Fruit fly (Drosophila melanogaster) whole organism, embryonic: ENCODE data around the gene ocn.

ENCODE experiments used
- CG10267 ChIP-seq: fragments of 200-800 bp; sonication (Bioruptor generic); optimal IDR thresholded peaks from 2 replicates; lab custom pipeline; 2018; ENCODE audit warnings: missing biosample characterization, mild to moderate bottlenecking, missing genetic modification characterization, moderate library complexity
- CG10366 ChIP-seq: fragments of 200-800 bp; sonication (Bioruptor generic); IDR thresholded peaks from 2 replicates; pipeline ENCODE4 v1.3.6; 2022; ENCODE audit warnings: missing biosample characterization, missing genetic modification characterization
- CG11504 ChIP-seq: fragments of 200-800 bp; sonication (Bioruptor generic); optimal IDR thresholded peaks from 3 replicates; lab custom pipeline; 2019; ENCODE audit warnings: missing biosample characterization, mild to moderate bottlenecking, missing genetic modification characterization, moderate library complexity
- CG12071 ChIP-seq: fragments of 200-800 bp; sonication (Bioruptor generic); optimal IDR thresholded peaks from 3 replicates; lab custom pipeline; 2018; ENCODE audit warnings: missing biosample characterization, mild to moderate bottlenecking, missing genetic modification characterization
- CG12104 ChIP-seq: fragments of 200-800 bp; sonication (Bioruptor generic); optimal IDR thresholded peaks from 3 replicates; lab custom pipeline; 2016; ENCODE audit warnings: missing biosample characterization, missing genetic modification characterization
- CG12299 ChIP-seq: fragments of 200-800 bp; sonication (Bioruptor generic); optimal IDR thresholded peaks from 2 replicates; lab custom pipeline; 2018; ENCODE audit warnings: missing biosample characterization, mild to moderate bottlenecking, missing genetic modification characterization
- CG13123 ChIP-seq: fragments of 200-800 bp; sonication (Bioruptor generic); optimal IDR thresholded peaks from 2 replicates; lab custom pipeline; 2016; ENCODE audit warnings: missing biosample characterization, missing genetic modification characterization
- CG13894 ChIP-seq: fragments of 200-800 bp; sonication (Bioruptor generic); optimal IDR thresholded peaks from 3 replicates; lab custom pipeline; 2018; ENCODE audit warnings: missing biosample characterization, mild to moderate bottlenecking, missing genetic modification characterization, moderate library complexity
- CG15696 ChIP-seq: fragments of 200-800 bp; sonication (Bioruptor generic); optimal IDR thresholded peaks from 2 replicates; lab custom pipeline; 2019; ENCODE audit warnings: missing biosample characterization, mild to moderate bottlenecking, missing genetic modification characterization, moderate library complexity
- CG18619 ChIP-seq: fragments of 200-800 bp; sonication (Bioruptor generic); optimal IDR thresholded peaks from 3 replicates; lab custom pipeline; 2017; ENCODE audit warnings: missing biosample characterization, mild to moderate bottlenecking, missing genetic modification characterization
- CG18764 ChIP-seq: fragments of 200-800 bp; sonication (Bioruptor generic); optimal IDR thresholded peaks from 3 replicates; lab custom pipeline; 2016; ENCODE audit warnings: missing biosample characterization, missing genetic modification characterization
- CG2889 ChIP-seq: fragments of 200-800 bp; sonication (Bioruptor generic); IDR thresholded peaks from 3 replicates; pipeline ENCODE4 v1.3.6; 2022; ENCODE audit warnings: missing biosample characterization, missing genetic modification characterization
- CG42726 ChIP-seq: fragments of 200-800 bp; sonication (Bioruptor generic); IDR thresholded peaks from 2 replicates; pipeline ENCODE4 v1.3.6; 2022; ENCODE audit warnings: missing biosample characterization, missing genetic modification characterization; ENCODE audit not compliant: partially characterized antibody
- CG7786 ChIP-seq: fragments of 200-800 bp; sonication (Bioruptor generic); optimal IDR thresholded peaks from 2 replicates; lab custom pipeline; 2016; ENCODE audit warnings: missing biosample characterization, missing genetic modification characterization
- CG8924 ChIP-seq: fragments of 200-800 bp; optimal IDR thresholded peaks from 3 replicates; lab custom pipeline; 2019; ENCODE audit warnings: missing biosample characterization, mild to moderate bottlenecking, missing genetic modification characterization, moderate library complexity
- CG9727 ChIP-seq: fragments of 200-800 bp; sonication (Bioruptor generic); optimal IDR thresholded peaks from 3 replicates; lab custom pipeline; 2017; ENCODE audit warnings: missing biosample characterization, mild to moderate bottlenecking, missing genetic modification characterization
- CoRest ChIP-seq: fragments of 200-800 bp; sonication (Bioruptor generic); optimal IDR thresholded peaks from 3 replicates; lab custom pipeline; 2018; ENCODE audit warnings: missing biosample characterization, mild to moderate bottlenecking, missing genetic modification characterization, moderate library complexity
- Dbx ChIP-seq: fragments of 200-800 bp; sonication (Bioruptor generic); IDR thresholded peaks from 3 replicates; pipeline ENCODE4 v1.3.6; 2022; ENCODE audit warnings: missing biosample characterization, missing genetic modification characterization
- Dip3 ChIP-seq: fragments of 200-800 bp; sonication (Bioruptor generic); optimal IDR thresholded peaks from 3 replicates; lab custom pipeline; 2016; ENCODE audit warnings: missing biosample characterization, missing genetic modification characterization
- Dref ChIP-seq: fragments of 200-800 bp; sonication (Bioruptor generic); IDR thresholded peaks from 2 replicates; pipeline ENCODE4 v1.3.6; 2022; ENCODE audit warnings: missing biosample characterization, missing genetic modification characterization
- Ets97D ChIP-seq: fragments of 200-800 bp; sonication (Bioruptor generic); optimal IDR thresholded peaks from 3 replicates; lab custom pipeline; 2016; ENCODE audit warnings: missing biosample characterization, missing genetic modification characterization
- GATAe ChIP-seq: fragments of 200-800 bp; sonication (Bioruptor generic); conservative IDR thresholded peaks from 2 replicates; pipeline ENCODE4 v1.3.6; 2022; ENCODE audit warnings: missing biosample characterization, missing genetic modification characterization
- Hr51 ChIP-seq, 2 experiments: fragments of 200-800 bp; sonication (Bioruptor generic); optimal IDR thresholded peaks; 2 replicates in 1 of 2; 3 replicates in 1 of 2; lab custom pipeline; 2016 to 2018; ENCODE audit warnings: missing biosample characterization in 2 of 2, missing genetic modification characterization in 2 of 2, mild to moderate bottlenecking in 1 of 2, moderate library complexity in 1 of 2
- Hsf ChIP-seq: fragments of 200-800 bp; sonication (Bioruptor generic); optimal IDR thresholded peaks from 3 replicates; lab custom pipeline; 2016; ENCODE audit warnings: missing biosample characterization, missing genetic modification characterization
- Meics ChIP-seq: fragments of 200-800 bp; sonication (Bioruptor generic); optimal IDR thresholded peaks from 2 replicates; lab custom pipeline; 2017; ENCODE audit warnings: missing biosample characterization, mild to moderate bottlenecking, missing genetic modification characterization
- Nf-YB ChIP-seq: fragments of 200-800 bp; sonication (Bioruptor generic); optimal IDR thresholded peaks from 3 replicates; lab custom pipeline; 2019; ENCODE audit warnings: missing biosample characterization, mild to moderate bottlenecking, missing genetic modification characterization, moderate library complexity
- Opbp ChIP-seq: fragments of 200-800 bp; sonication (Bioruptor generic); IDR thresholded peaks from 3 replicates; pipeline ENCODE4 v1.3.6; 2022; ENCODE audit warnings: missing biosample characterization, missing genetic modification characterization; ENCODE audit not compliant: partially characterized antibody
- Sry-δ ChIP-seq: fragments of 200-800 bp; sonication (Bioruptor generic); optimal IDR thresholded peaks from 2 replicates; lab custom pipeline; 2016; ENCODE audit warnings: missing biosample characterization, missing genetic modification characterization
- Trl ChIP-seq, 3 experiments: fragments of >200 bp in 2 of 3; fragments of 200-800 bp in 1 of 3; sonication (Bioruptor generic) in 1 of 3; optimal IDR thresholded peaks; 2 replicates in 1 of 3; 3 replicates in 2 of 3; lab custom pipeline; 2016 to 2017; ENCODE audit warnings: missing biosample characterization in 1 of 3, missing genetic modification characterization in 1 of 3
- ash1 ChIP-seq: fragments of 200-800 bp; sonication (Bioruptor generic); optimal IDR thresholded peaks from 2 replicates; lab custom pipeline; 2018; ENCODE audit warnings: missing biosample characterization, mild to moderate bottlenecking, missing genetic modification characterization
- br ChIP-seq: fragments of >200 bp; optimal IDR thresholded peaks from 2 replicates; lab custom pipeline; 2017
- cas ChIP-seq: fragments of 200-800 bp; sonication (Bioruptor generic); IDR thresholded peaks from 2 replicates; pipeline ENCODE4 v1.3.6; 2022; ENCODE audit warnings: missing biosample characterization, missing genetic modification characterization
- chinmo ChIP-seq: fragments of 200-800 bp; sonication (Bioruptor generic); IDR thresholded peaks from 4 replicates; pipeline ENCODE4 v1.3.6; 2022; ENCODE audit warnings: missing biosample characterization, missing genetic modification characterization; ENCODE audit not compliant: partially characterized antibody
- eve ChIP-seq, 2 experiments: fragments of >200 bp; optimal IDR thresholded peaks; 2 replicates each; lab custom pipeline; 2017; ENCODE audit warnings: missing biosample characterization in 2 of 2, missing genetic modification characterization in 2 of 2
- grau ChIP-seq: fragments of 200-800 bp; optimal IDR thresholded peaks from 3 replicates; lab custom pipeline; 2019; ENCODE audit warnings: missing biosample characterization, mild to moderate bottlenecking, missing genetic modification characterization, moderate library complexity
- hth ChIP-seq: fragments of >200 bp; optimal IDR thresholded peaks from 2 replicates; lab custom pipeline; 2017; ENCODE audit warnings: inconsistent platforms
- insv ChIP-seq, 2 experiments: fragments of 200-800 bp; sonication (Bioruptor generic); optimal IDR thresholded peaks; 3 replicates each; lab custom pipeline; 2016 to 2018; ENCODE audit warnings: missing biosample characterization in 2 of 2, missing genetic modification characterization in 2 of 2
- kah ChIP-seq: fragments of 200-800 bp; sonication (Bioruptor generic); optimal IDR thresholded peaks from 2 replicates; lab custom pipeline; 2018; ENCODE audit warnings: missing biosample characterization, mild to moderate bottlenecking, missing genetic modification characterization
- lola ChIP-seq, 3 experiments: fragments of >200 bp in 2 of 3; fragments of 200-800 bp in 1 of 3; sonication (Bioruptor generic) in 1 of 3; optimal IDR thresholded peaks; 2 replicates each; lab custom pipeline; 2017 to 2019; ENCODE audit warnings: missing biosample characterization in 3 of 3, missing genetic modification characterization in 3 of 3, mild to moderate bottlenecking in 1 of 3, moderate library complexity in 1 of 3
- luna ChIP-seq: fragments of 200-800 bp; sonication (Bioruptor generic); optimal IDR thresholded peaks from 2 replicates; lab custom pipeline; 2016; ENCODE audit warnings: missing biosample characterization, missing genetic modification characterization
- otp ChIP-seq: fragments of 200-800 bp; sonication (Bioruptor generic); IDR thresholded peaks from 3 replicates; pipeline ENCODE4, ENCODE4 v1.3.6; 2022; ENCODE audit warnings: missing biosample characterization, missing genetic modification characterization
- phol ChIP-seq: fragments of 200-800 bp; sonication (Bioruptor generic); optimal IDR thresholded peaks from 3 replicates; lab custom pipeline; 2018; ENCODE audit warnings: missing biosample characterization, mild to moderate bottlenecking, missing genetic modification characterization, moderate library complexity
- ro ChIP-seq: fragments of 200-800 bp; sonication (Bioruptor generic); IDR thresholded peaks from 2 replicates; pipeline ENCODE4 v1.3.6; 2022; ENCODE audit warnings: missing biosample characterization, missing genetic modification characterization
- sd ChIP-seq: fragments of 200-800 bp; sonication (Bioruptor generic); optimal IDR thresholded peaks from 3 replicates; lab custom pipeline; 2018; ENCODE audit warnings: missing biosample characterization, mild to moderate bottlenecking, missing genetic modification characterization, moderate library complexity
- seq ChIP-seq: fragments of 200-800 bp; sonication (Bioruptor generic); IDR thresholded peaks from 2 replicates; pipeline ENCODE4 v1.3.6; 2022; ENCODE audit warnings: missing biosample characterization, missing genetic modification characterization
- sim ChIP-seq: fragments of 200-800 bp; sonication (Bioruptor generic); IDR thresholded peaks from 2 replicates; pipeline ENCODE4 v1.3.6; 2022; ENCODE audit warnings: missing biosample characterization, missing genetic modification characterization
- sqz ChIP-seq: fragments of 200-800 bp; sonication (Bioruptor generic); optimal IDR thresholded peaks from 3 replicates; lab custom pipeline; 2018; ENCODE audit warnings: missing biosample characterization, mild to moderate bottlenecking, missing genetic modification characterization
- stc ChIP-seq: fragments of 200-800 bp; sonication (Bioruptor generic); IDR thresholded peaks from 2 replicates; pipeline ENCODE4 v1.3.6; 2022; ENCODE audit warnings: missing biosample characterization, missing genetic modification characterization
- unpg ChIP-seq: fragments of 200-800 bp; sonication (Bioruptor generic); optimal IDR thresholded peaks from 3 replicates; lab custom pipeline; 2018; ENCODE audit warnings: missing biosample characterization, mild to moderate bottlenecking, missing genetic modification characterization, moderate library complexity
- vnd ChIP-seq: fragments of 200-800 bp; sonication (Bioruptor generic); IDR thresholded peaks from 3 replicates; pipeline ENCODE4 v1.3.6; 2022; ENCODE audit warnings: missing biosample characterization, missing genetic modification characterization; ENCODE audit not compliant: partially characterized antibody
- yki ChIP-seq: fragments of >200 bp; optimal IDR thresholded peaks from 3 replicates; lab custom pipeline; 2018

The ocn gene

DNA sequence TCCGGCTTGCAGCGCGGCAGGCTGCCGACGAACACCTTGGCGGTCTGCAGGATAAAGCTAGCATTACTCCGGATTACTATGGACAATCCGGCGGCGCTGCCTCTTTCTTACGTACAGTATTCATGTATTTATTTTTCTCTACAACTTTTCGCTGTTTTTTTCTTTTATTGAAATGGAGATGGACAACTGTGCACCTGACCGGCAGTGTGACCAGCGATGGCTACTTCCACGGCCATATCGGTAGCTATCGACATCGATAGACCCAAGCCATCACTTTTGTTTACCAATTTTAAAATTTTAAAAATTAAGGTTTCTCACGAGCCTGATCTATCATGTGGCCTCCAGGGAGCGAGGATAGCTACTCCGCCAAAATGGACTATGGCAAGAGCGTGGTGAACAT lies 42.5 kb downstream of the ocn start, which contains the start of the genes CG7903 and Sas-6 (continued):
- no peak for TF ChIP-seq Dbx
- TF ChIP-seq kah (GFP tag; lab: Kevin White, UChicago) = no peak
- no peak for TF ChIP-seq Nf-YB
- TF ChIP-seq CG18619 (GFP tag; lab: Kevin White, UChicago) = no peak
- TF ChIP-seq GATAe (GFP tag; lab: Robert Waterston, UW) = no peak
- TF ChIP-seq Hr51 (GFP tag; optimal IDR thresholded peaks at IDR 0.05; lab: Kevin White, UChicago) = no peak
- no peak for TF ChIP-seq CoRest
- no peak for TF ChIP-seq sqz (GFP tag; lab: Kevin White, UChicago)
- TF ChIP-seq CG12299 (tag; lab: Kevin White, UChicago) = no peak
- TF ChIP-seq CG12104 (GFP tag; lab: Kevin White, UChicago) = no peak
- TF ChIP-seq Opbp (GFP tag; lab: Robert Waterston, UW) = peak; percentile 60; the same call in 1 of the 3 replicates
- TF ChIP-seq Meics (GFP tag; lab: Kevin White, UChicago) = peak; percentile 92
- no peak for TF ChIP-seq ash1 (GFP tag; lab: Kevin White, UChicago)
- TF ChIP-seq insv (GFP tag; optimal IDR thresholded peaks at IDR 0.05; lab: Kevin White, UChicago) = no peak
- TF ChIP-seq stc (GFP tag; lab: Robert Waterston, UW) = no peak
- no peak for TF ChIP-seq Hsf (GFP tag; lab: Kevin White, UChicago)
- TF ChIP-seq phol = peak; percentile 63
- TF ChIP-seq CG9727 (GFP tag; lab: Kevin White, UChicago) = no peak
- no peak for TF ChIP-seq Dip3 (GFP tag; lab: Kevin White, UChicago)
- no peak for TF ChIP-seq sd (tag; lab: Kevin White, UChicago)
- TF ChIP-seq CG7786 (GFP tag; lab: Kevin White, UChicago) = no peak
- no peak for TF ChIP-seq yki
- peak; percentile 77 for TF ChIP-seq CG42726 (GFP tag; lab: Robert Waterston, UW)
- no peak for TF ChIP-seq sim (GFP tag; lab: Robert Waterston, UW)
- no peak for TF ChIP-seq CG11504 (tag; lab: Kevin White, UChicago)
- TF ChIP-seq vnd (GFP tag; lab: Robert Waterston, UW) = peak; percentile 63
- TF ChIP-seq br (lab: Kevin White, UChicago) = no peak
- peak; percentile 4 for TF ChIP-seq CG8924 (tag; lab: Kevin White, UChicago)
- no peak for TF ChIP-seq unpg
- TF ChIP-seq CG12071 (GFP tag; lab: Kevin White, UChicago) = no peak
- TF ChIP-seq chinmo = peak; percentile 65; the same call in 1 of the 4 replicates
- no peak for TF ChIP-seq eve (GFP tag; optimal IDR thresholded peaks at IDR 0.05; lab: Kevin White, UChicago)
- no peak for TF ChIP-seq ro
- TF ChIP-seq cas (GFP tag; lab: Robert Waterston, UW) = no peak
- TF ChIP-seq lola (GFP tag; optimal IDR thresholded peaks at IDR 0.05; lab: Kevin White, UChicago) = no peak
- no peak for TF ChIP-seq Trl (optimal IDR thresholded peaks at IDR 0.05; lab: Kevin White, UChicago)
- peak; percentile 9 for TF ChIP-seq Trl (GFP tag; optimal IDR thresholded peaks at IDR 0.05; lab: Kevin White, UChicago)
- TF ChIP-seq CG18764 (GFP tag; lab: Kevin White, UChicago) = no peak
- no peak for TF ChIP-seq CG10366
- TF ChIP-seq CG13894 (tag; lab: Kevin White, UChicago) = no peak
- peak; percentile 94 for TF ChIP-seq Sry-δ (GFP tag; lab: Kevin White, UChicago)
- TF ChIP-seq CG10267 (tag; lab: Kevin White, UChicago) = peak; percentile 2
- TF ChIP-seq seq (GFP tag; lab: Robert Waterston, UW) = no peak
- TF ChIP-seq CG15696 = no peak
- TF ChIP-seq luna (GFP tag; lab: Kevin White, UChicago) = no peak
- no peak for TF ChIP-seq CG13123 (GFP tag; lab: Kevin White, UChicago)
- no peak for TF ChIP-seq otp (GFP tag; lab: Robert Waterston, UW)
- TF ChIP-seq Dref (GFP tag; lab: Robert Waterston, UW) = peak; percentile 89
- TF ChIP-seq hth (lab: Kevin White, UChicago) = no peak
- TF ChIP-seq CG2889 (GFP tag; lab: Robert Waterston, UW) = no peak
- TF ChIP-seq Ets97D (GFP tag; lab: Kevin White, UChicago) = no peak
- TF ChIP-seq grau (tag; lab: Kevin White, UChicago) = no peak
